Worm (Caenorhabditis elegans): ENCODE results near the gene pigw-1.

The pigw-1 gene

DNA sequence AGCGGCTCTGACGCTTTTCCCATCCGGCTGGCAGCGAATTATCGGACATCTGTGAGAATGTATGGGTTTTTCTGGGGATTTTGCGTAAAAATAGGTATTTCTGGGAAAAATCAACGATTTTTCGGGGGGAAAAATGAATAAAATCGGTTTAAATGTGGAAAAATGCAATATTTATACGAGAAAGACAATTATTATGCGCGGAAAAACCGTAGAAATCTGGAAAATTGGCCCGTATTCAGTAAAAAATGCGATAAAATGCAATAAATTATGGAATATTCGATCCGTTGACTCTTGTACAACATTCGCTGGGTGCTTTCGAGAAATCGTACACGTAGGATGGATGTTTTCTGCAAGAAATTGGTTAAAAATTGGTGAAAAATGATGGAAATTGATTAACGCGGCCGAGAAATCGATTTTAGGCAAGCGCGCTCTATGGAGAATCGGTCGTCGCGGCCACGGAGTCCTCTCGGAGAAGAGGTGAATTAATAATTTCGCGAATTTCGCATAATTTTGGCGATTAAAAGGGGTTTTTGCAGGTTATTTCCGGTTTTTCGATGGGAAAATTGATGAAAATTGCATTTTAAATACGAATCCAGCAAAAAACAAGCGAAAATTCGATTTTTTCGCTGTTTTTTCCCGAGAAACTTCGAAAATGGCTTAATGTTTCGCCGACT is 4.4 kb upstream of the pigw-1 start, which contains the start of gene pinn-1 (continued):
- peak; percentile 89 for TF ChIP-seq K11D2.4 (GFP tag; IDR thresholded peaks at IDR 0.05)
- TF ChIP-seq tlf-1 (GFP tag; optimal IDR thresholded peaks at IDR 0.05), result peak; percentile 67
- peak; percentile 50; the same call in 1 of the 2 replicates for TF ChIP-seq egl-18 (GFP tag; IDR thresholded peaks at IDR 0.05)
- no peak for TF ChIP-seq somi-1 (GFP tag; optimal IDR thresholded peaks at IDR 0.05)
- peak; percentile 52; the same call in 1 of the 2 replicates for TF ChIP-seq egrh-3 (GFP tag; IDR thresholded peaks at IDR 0.05)
- TF ChIP-seq zim-3 (tag; optimal IDR thresholded peaks at IDR 0.05), result peak; percentile 60
- TF ChIP-seq ztf-3 (GFP tag; optimal IDR thresholded peaks at IDR 0.05), result no peak
- TF ChIP-seq Y67H2A.10 (GFP tag; conservative IDR thresholded peaks at IDR 0.05), result peak; percentile 70; the same call in 1 of the 2 replicates
- peak; percentile 66 for TF ChIP-seq mel-28 (tag; optimal IDR thresholded peaks at IDR 0.05; ENCODE audit: borderline replicate concordance)
- no peak for TF ChIP-seq lsy-27 (tag; optimal IDR thresholded peaks at IDR 0.05; ENCODE audit: borderline replicate concordance, insufficient read depth)
- TF ChIP-seq egl-44 (GFP tag; IDR thresholded peaks at IDR 0.05), result peak; percentile 68; the same call in 1 of the 2 replicates
- no peak for TF ChIP-seq akir-1 (GFP tag; optimal IDR thresholded peaks at IDR 0.05)
- TF ChIP-seq tbp1 (GFP tag; optimal IDR thresholded peaks at IDR 0.05), result peak; percentile 66
- TF ChIP-seq F33H1.4 (GFP tag; IDR thresholded peaks at IDR 0.05), result peak; percentile 69
- TF ChIP-seq unc-130 (GFP tag; optimal IDR thresholded peaks at IDR 0.05), result peak; percentile 80
- TF ChIP-seq nfyb-1 (GFP tag; IDR thresholded peaks at IDR 0.05), result peak; percentile 92
- peak; percentile 85 for TF ChIP-seq B0336.3 (GFP tag; IDR thresholded peaks at IDR 0.05)
- peak; percentile 92 for TF ChIP-seq pbrm-1 (GFP tag; IDR thresholded peaks at IDR 0.05)
- TF ChIP-seq die-1 (tag; optimal IDR thresholded peaks at IDR 0.05), result no peak
- peak; percentile 82 for TF ChIP-seq K12H6.12 (tag; optimal IDR thresholded peaks at IDR 0.05)
- TF ChIP-seq nhr-80 (tag; optimal IDR thresholded peaks at IDR 0.05), result peak; percentile 4
- peak in 1 of 3 experiments; percentile 69 for TF ChIP-seq lin-35 (GFP tag; optimal IDR thresholded peaks at IDR 0.05)
- TF ChIP-seq ztf-28 (GFP tag; IDR thresholded peaks at IDR 0.05), result peak; percentile 93
- TF ChIP-seq ekl-4 (GFP tag; IDR thresholded peaks at IDR 0.05), result peak; percentile 68
- TF ChIP-seq efl-1 (GFP tag; optimal IDR thresholded peaks at IDR 0.05), result peak; percentile 52
- TF ChIP-seq B0019.2 (GFP tag; conservative IDR thresholded peaks at IDR 0.05), result peak; percentile 63; the same call in 1 of the 2 replicates
- TF ChIP-seq sea-2 (GFP tag; IDR thresholded peaks at IDR 0.05), result no peak
- no peak for TF ChIP-seq B0035.1 (tag; optimal IDR thresholded peaks at IDR 0.05)
- TF ChIP-seq lsl-1 (GFP tag; optimal IDR thresholded peaks at IDR 0.05), result peak; percentile 73
- TF ChIP-seq rcor-1 (GFP tag; IDR thresholded peaks at IDR 0.05), result peak; percentile 91
- peak; percentile 76 for TF ChIP-seq him-1 (tag; optimal IDR thresholded peaks at IDR 0.05)
- TF ChIP-seq hsf-1 (GFP tag; IDR thresholded peaks at IDR 0.05), result peak; percentile 66; the same call in 1 of the 2 replicates
- TF ChIP-seq F23B12.7 (tag; optimal IDR thresholded peaks at IDR 0.05; ENCODE audit: insufficient read depth), result peak; percentile 45
- TF ChIP-seq cebp-2 (GFP tag; IDR thresholded peaks at IDR 0.05), result 0 out of 2 replicates have a peak, but pooled peaks have one; percentile 71
- peak; percentile 96 for TF ChIP-seq ceh-27 (GFP tag; optimal IDR thresholded peaks at IDR 0.05)
- TF ChIP-seq lin-54 (GFP tag; optimal IDR thresholded peaks at IDR 0.05), result peak; percentile 81
- TF ChIP-seq atf-7 (tag; optimal IDR thresholded peaks at IDR 0.05), result peak; percentile 68
- TF ChIP-seq madf-10 (tag; optimal IDR thresholded peaks at IDR 0.05), result peak; percentile 69
- peak; percentile 72 for TF ChIP-seq F52B5.7 (tag; optimal IDR thresholded peaks at IDR 0.05)
- peak; percentile 99 for TF ChIP-seq mcd-1 (GFP tag; IDR thresholded peaks at IDR 0.05)
- no peak for TF ChIP-seq F39B2.1 (GFP tag; IDR thresholded peaks at IDR 0.05)
- peak; percentile 37 for TF ChIP-seq xnd-1 (tag; optimal IDR thresholded peaks at IDR 0.05)
- no peak for TF ChIP-seq Y79H2A.3 (GFP tag; conservative IDR thresholded peaks at IDR 0.05)
- peak; percentile 10; the same call in 1 of the 2 replicates for TF ChIP-seq Y53F4B.3 (GFP tag; IDR thresholded peaks at IDR 0.05)
- peak; percentile 66 for TF ChIP-seq lin-26 (GFP tag; IDR thresholded peaks at IDR 0.05)
- peak; percentile 28 to 56 for TF ChIP-seq rec-8 (tag; optimal IDR thresholded peaks at IDR 0.05)
- TF ChIP-seq attf-6 (GFP tag; IDR thresholded peaks at IDR 0.05), result no peak
